Worm (Caenorhabditis elegans) whole organism, L4/young adult: ENCODE data around the gene srw-26.

Source experiments
- W03F9.2 ChIP-seq: fragments of 150-350 bp; optimal IDR thresholded peaks from 2 replicates; lab custom pipeline; 2014; ENCODE audit warnings: missing biosample characterization, missing genetic modification characterization
- dao-5 ChIP-seq: sonication (generic microtip); optimal IDR thresholded peaks from 2 replicates; lab custom pipeline; 2016; ENCODE audit warnings: missing genotype, missing genetic modification characterization, moderate library complexity, missing compliant biosample characterization
- him-1 ChIP-seq: sonication (generic microtip); optimal IDR thresholded peaks from 2 replicates; lab custom pipeline; 2016; ENCODE audit warnings: missing genotype, missing genetic modification reagents, missing genetic modification characterization, missing compliant biosample characterization

ce11 chrV:15975845-15976244 is 43.6 kb upstream of the srw-26 start, which contains the start of gene clec-232:
- TF ChIP-seq him-1 (no peak), dao-5 (tag; lab: Kevin White, UChicago) (no peak), W03F9.2 (tag; lab: Kevin White, UChicago) (no peak)
